Worm (Caenorhabditis elegans): ENCODE data around the gene fkh-7.

fkh-7 gene

ce11 chrIV:5654693-5655092 is 70.2 kb downstream of the fkh-7 start:
- TF ChIP-seq F52B5.7 (tag; optimal IDR thresholded peaks at IDR 0.05) = no peak
- no peak for TF ChIP-seq aptf-2 (GFP tag; conservative IDR thresholded peaks at IDR 0.05)
- TF ChIP-seq ceh-27 (GFP tag; optimal IDR thresholded peaks at IDR 0.05) = no peak
- no peak for TF ChIP-seq ztf-25 (GFP tag; IDR thresholded peaks at IDR 0.05)
- no peak for TF ChIP-seq ceh-79 (tag; optimal IDR thresholded peaks at IDR 0.05)
- no peak for TF ChIP-seq madf-3 (GFP tag; IDR thresholded peaks at IDR 0.05)

- TF ChIP-seq dox-1 (GFP tag; IDR thresholded peaks at IDR 0.05) = 0 out of 2 replicates have a peak, but pooled peaks have one; percentile 19
- TF ChIP-seq snpc-1.1 (tag; optimal IDR thresholded peaks at IDR 0.05; ENCODE audit: insufficient read depth) = no peak
- peak; percentile 88 for TF ChIP-seq atf-7 (tag; optimal IDR thresholded peaks at IDR 0.05)
- no peak for TF ChIP-seq hmg-20 (GFP tag; IDR thresholded peaks at IDR 0.05)
- no peak for TF ChIP-seq lin-35 (GFP tag; optimal IDR thresholded peaks at IDR 0.05)
- TF ChIP-seq sea-2 (GFP tag; IDR thresholded peaks at IDR 0.05) = no peak
- TF ChIP-seq nfyb-1 (GFP tag; IDR thresholded peaks at IDR 0.05) = peak; percentile 59; the same call in 1 of the 2 replicates
- no peak for TF ChIP-seq Y56A3A.18 (GFP tag; IDR thresholded peaks at IDR 0.05)
- no peak for TF ChIP-seq lsy-27 (tag; optimal IDR thresholded peaks at IDR 0.05; ENCODE audit: borderline replicate concordance, insufficient read depth)
- peak; percentile 85 for TF ChIP-seq cebp-1 (GFP tag; IDR thresholded peaks at IDR 0.05)
- TF ChIP-seq cebp-1 (tag; optimal IDR thresholded peaks at IDR 0.05) = peak; percentile 94
- TF ChIP-seq unc-62 (GFP tag; optimal IDR thresholded peaks at IDR 0.05) = no peak
- TF ChIP-seq C06A6.2 (GFP tag; conservative IDR thresholded peaks at IDR 0.05) = peak; percentile 61; the same call in 1 of the 2 replicates
- TF ChIP-seq ztf-22 (GFP tag; optimal IDR thresholded peaks at IDR 0.05) = no peak
- 0 out of 2 replicates have a peak, but pooled peaks have one; percentile 53 for TF ChIP-seq lin-26 (GFP tag; IDR thresholded peaks at IDR 0.05)
- TF ChIP-seq nhr-90 (tag; optimal IDR thresholded peaks at IDR 0.05) = peak; percentile 23
- peak; percentile 48; the same call in 1 of the 2 replicates for TF ChIP-seq K11D2.4 (GFP tag; IDR thresholded peaks at IDR 0.05)
- peak; percentile 71 for TF ChIP-seq lin-54 (GFP tag; optimal IDR thresholded peaks at IDR 0.05)
- TF ChIP-seq tbp1 (GFP tag; optimal IDR thresholded peaks at IDR 0.05) = peak; percentile 19
- peak; percentile 60 for TF ChIP-seq ama-1 (optimal IDR thresholded peaks at IDR 0.05)
- no peak for TF ChIP-seq ama-1 (GFP tag; optimal IDR thresholded peaks at IDR 0.05)
- TF ChIP-seq him-1 (tag; optimal IDR thresholded peaks at IDR 0.05) = no peak
- TF ChIP-seq attf-6 (GFP tag; IDR thresholded peaks at IDR 0.05) = no peak
- TF ChIP-seq ceh-100 (GFP tag; IDR thresholded peaks at IDR 0.05) = no peak
- TF ChIP-seq madf-8 (GFP tag; conservative IDR thresholded peaks at IDR 0.05) = no peak
- TF ChIP-seq attf-5 (GFP tag; optimal IDR thresholded peaks at IDR 0.05) = peak; percentile 41
- no peak for TF ChIP-seq ceh-91 (GFP tag; IDR thresholded peaks at IDR 0.05)
- peak; percentile 43 for TF ChIP-seq somi-1 (GFP tag; optimal IDR thresholded peaks at IDR 0.05)
- TF ChIP-seq D2030.7 (GFP tag; IDR thresholded peaks at IDR 0.05) = no peak
- peak; percentile 68 for TF ChIP-seq ztf-26 (tag; optimal IDR thresholded peaks at IDR 0.05)
- TF ChIP-seq lir-1 (GFP tag; conservative IDR thresholded peaks at IDR 0.05) = no peak
- no peak for TF ChIP-seq ztf-25 (GFP tag; IDR thresholded peaks at IDR 0.05)
- TF ChIP-seq lin-40 (tag; optimal IDR thresholded peaks at IDR 0.05) = peak; percentile 66
Measured at ce11 chrIV:5655966-5656389, 71.5 kb downstream of the fkh-7 start.
